Worm (Caenorhabditis elegans) whole organism, L3 larva: ENCODE measurements around the gene T05C12.4.

Experiments used
- elt-2 ChIP-seq: sonication (generic microtip); optimal IDR thresholded peaks from 2 replicates; lab custom pipeline; 2016; ENCODE audit warnings: missing genetic modification reagents, mild to moderate bottlenecking, missing genetic modification characterization, missing compliant biosample characterization
- elt-3 ChIP-seq, 3 experiments: fragments of 150-350 bp in 1 of 3; sonication (generic microtip) in 2 of 3; optimal IDR thresholded peaks; 2 replicates in 2 of 3; 4 replicates in 1 of 3; lab custom pipeline; 2014 to 2017; ENCODE audit warnings: missing biosample characterization in 3 of 3, missing genetic modification characterization in 3 of 3
- fos-1 ChIP-seq: fragments of 150-350 bp; optimal IDR thresholded peaks from 2 replicates; lab custom pipeline; 2014; ENCODE audit warnings: missing biosample characterization, missing genetic modification characterization
- lin-39 ChIP-seq: fragments of 150-350 bp; optimal IDR thresholded peaks from 2 replicates; lab custom pipeline; 2018; ENCODE audit warnings: missing biosample characterization, missing genetic modification reagents, missing genetic modification characterization
- lsy-12 ChIP-seq: sonication (generic microtip); optimal IDR thresholded peaks from 2 replicates; lab custom pipeline; 2016; ENCODE audit warnings: mild to moderate bottlenecking, missing genetic modification characterization, missing compliant biosample characterization
- nhr-12 ChIP-seq: fragments of 150-350 bp; optimal IDR thresholded peaks from 2 replicates; lab custom pipeline; 2014; ENCODE audit warnings: missing biosample characterization, missing genetic modification characterization
- nhr-23 ChIP-seq: fragments of 150-350 bp; optimal IDR thresholded peaks from 2 replicates; lab custom pipeline; 2014; ENCODE audit warnings: missing biosample characterization, missing genetic modification reagents, missing genetic modification characterization
- zag-1 ChIP-seq: fragments of 150-350 bp; optimal IDR thresholded peaks from 2 replicates; lab custom pipeline; 2014; ENCODE audit warnings: missing biosample characterization, missing genetic modification characterization
- ztf-11 ChIP-seq: fragments of 150-350 bp; optimal IDR thresholded peaks from 2 replicates; lab custom pipeline; 2014; ENCODE audit warnings: missing biosample characterization, missing genetic modification characterization

- TF ChIP-seq zag-1 (tag; lab: Kevin White, UChicago) (no peak), ztf-11 (tag; lab: Kevin White, UChicago) (no peak), nhr-12 (no peak), elt-2 (no peak), elt-3 (tag; optimal IDR thresholded peaks at IDR 0.05; lab: Kevin White, UChicago) (no peak), fos-1 (no peak), lin-39 (tag; lab: Kevin White, UChicago) (no peak), lsy-12 (tag; lab: Kevin White, UChicago) (no peak), nhr-23 (tag; lab: Kevin White, UChicago) (no peak)
Measured at ce11 chrII:8170374-8170773, 9.8 kb downstream of the T05C12.4 start, which contains the start of gene T05C12.11.
